Worm (Caenorhabditis elegans) whole organism, L2 larva: Measurements from ENCODE around the gene T07F12.1.

Experiments used
- C34F6.9 ChIP-seq: fragments of 150-350 bp; optimal IDR thresholded peaks from 2 replicates; lab custom pipeline; 2014; ENCODE audit warnings: missing biosample characterization, missing genetic modification characterization
- F13H6.1 ChIP-seq: sonication (generic microtip); optimal IDR thresholded peaks from 2 replicates; lab custom pipeline; 2016; ENCODE audit warnings: missing genetic modification characterization, missing compliant biosample characterization
- R02D3.7 ChIP-seq: fragments of 150-350 bp; optimal IDR thresholded peaks from 2 replicates; lab custom pipeline; 2014; ENCODE audit warnings: missing biosample characterization, missing genetic modification characterization
- Y55F3AM.14 ChIP-seq: fragments of 200-800 bp; sonication (Bioruptor generic); optimal IDR thresholded peaks from 2 replicates; lab custom pipeline; 2018; ENCODE audit warnings: mild to moderate bottlenecking, missing genetic modification characterization, missing compliant biosample characterization
- ZK546.5 ChIP-seq: sonication (generic microtip); optimal IDR thresholded peaks from 2 replicates; lab custom pipeline; 2017; ENCODE audit warnings: missing biosample characterization, missing genetic modification characterization
- alr-1 ChIP-seq: fragments of 150-350 bp; optimal IDR thresholded peaks from 2 replicates; lab custom pipeline; 2014; ENCODE audit warnings: missing biosample characterization, missing genetic modification characterization
- aly-2 ChIP-seq: fragments of 150-350 bp; optimal IDR thresholded peaks from 2 replicates; lab custom pipeline; 2014; ENCODE audit warnings: missing biosample characterization, missing genetic modification characterization
- blmp-1 ChIP-seq: sonication (generic microtip); optimal IDR thresholded peaks from 2 replicates; lab custom pipeline; 2017; ENCODE audit warnings: missing genetic modification characterization, mild to moderate bottlenecking, missing compliant biosample characterization, antibody characterized with exemption, moderate library complexity; ENCODE audit not compliant: insufficient read depth
- ceh-16 ChIP-seq: fragments of 150-350 bp; optimal IDR thresholded peaks from 2 replicates; lab custom pipeline; 2014; ENCODE audit warnings: missing biosample characterization, missing genetic modification characterization
- ceh-82 ChIP-seq: fragments of 150-350 bp; optimal IDR thresholded peaks from 2 replicates; lab custom pipeline; 2014; ENCODE audit warnings: missing biosample characterization, missing genetic modification characterization
- crh-2 ChIP-seq: sonication (generic microtip); optimal IDR thresholded peaks from 2 replicates; lab custom pipeline; 2017; ENCODE audit warnings: missing biosample characterization, missing genetic modification characterization
- dmd-4 ChIP-seq: sonication (generic microtip); optimal IDR thresholded peaks from 2 replicates; lab custom pipeline; 2017; ENCODE audit warnings: missing biosample characterization, missing genetic modification characterization
- egl-27 ChIP-seq: sonication (generic microtip); optimal IDR thresholded peaks from 3 replicates; lab custom pipeline; 2017; ENCODE audit warnings: missing biosample characterization, missing genetic modification reagents, missing genetic modification characterization
- elt-1 ChIP-seq: fragments of 150-350 bp; optimal IDR thresholded peaks from 2 replicates; lab custom pipeline; 2014; ENCODE audit warnings: missing biosample characterization, missing genetic modification characterization
- elt-3 ChIP-seq: sonication (generic microtip); optimal IDR thresholded peaks from 2 replicates; lab custom pipeline; 2017; ENCODE audit warnings: missing biosample characterization, missing genetic modification characterization
- fos-1 ChIP-seq: fragments of 150-350 bp; optimal IDR thresholded peaks from 2 replicates; lab custom pipeline; 2014; ENCODE audit warnings: missing biosample characterization, missing genetic modification characterization
- lin-11 ChIP-seq: fragments of 150-350 bp; sonication (generic microtip); optimal IDR thresholded peaks from 2 replicates; lab custom pipeline; 2014; ENCODE audit warnings: missing biosample characterization, missing genetic modification characterization, inconsistent platforms, mixed read lengths
- lin-39 ChIP-seq: fragments of 150-350 bp; optimal IDR thresholded peaks from 2 replicates; lab custom pipeline; 2014; ENCODE audit warnings: missing biosample characterization, missing genetic modification reagents, missing genetic modification characterization
- mab-5 ChIP-seq: fragments of 150-350 bp; optimal IDR thresholded peaks from 2 replicates; lab custom pipeline; 2014; ENCODE audit warnings: missing biosample characterization, missing genetic modification characterization
- mbf-1 ChIP-seq: sonication (generic microtip); optimal IDR thresholded peaks from 2 replicates; lab custom pipeline; 2017; ENCODE audit warnings: missing biosample characterization, missing genetic modification characterization
- mdl-1 ChIP-seq, 2 experiments: fragments of 150-350 bp in 1 of 2; sonication (generic microtip) in 1 of 2; optimal IDR thresholded peaks; 2 replicates each; lab custom pipeline; 2017; ENCODE audit warnings: missing biosample characterization in 2 of 2, missing genetic modification characterization in 2 of 2
- nhr-10 ChIP-seq: sonication (generic microtip); optimal IDR thresholded peaks from 2 replicates; lab custom pipeline; 2017; ENCODE audit warnings: missing biosample characterization, missing genetic modification characterization
- nhr-11 ChIP-seq: fragments of 150-350 bp; optimal IDR thresholded peaks from 2 replicates; lab custom pipeline; 2014; ENCODE audit warnings: missing biosample characterization, missing genetic modification characterization
- nhr-12 ChIP-seq: fragments of 150-350 bp; optimal IDR thresholded peaks from 2 replicates; lab custom pipeline; 2014; ENCODE audit warnings: missing biosample characterization, missing genetic modification characterization
- nhr-21 ChIP-seq: fragments of 150-350 bp; optimal IDR thresholded peaks from 2 replicates; lab custom pipeline; 2014; ENCODE audit warnings: missing biosample characterization, missing genetic modification characterization
- nhr-23 ChIP-seq: fragments of 150-350 bp; optimal IDR thresholded peaks from 2 replicates; lab custom pipeline; 2014; ENCODE audit warnings: missing biosample characterization, missing genetic modification reagents, missing genetic modification characterization
- nhr-237 ChIP-seq: fragments of 150-350 bp; optimal IDR thresholded peaks from 2 replicates; lab custom pipeline; 2014; ENCODE audit warnings: missing biosample characterization, missing genetic modification characterization
- nhr-25 ChIP-seq: fragments of 150-350 bp; sonication (generic microtip); optimal IDR thresholded peaks from 3 replicates; lab custom pipeline; 2014; ENCODE audit warnings: missing biosample characterization, missing genetic modification characterization
- nhr-6 ChIP-seq: fragments of 150-350 bp; optimal IDR thresholded peaks from 2 replicates; lab custom pipeline; 2014; ENCODE audit warnings: missing biosample characterization, missing genetic modification characterization
- nhr-77 ChIP-seq: fragments of 150-350 bp; optimal IDR thresholded peaks from 2 replicates; lab custom pipeline; 2014; ENCODE audit warnings: missing biosample characterization, missing genetic modification characterization
- peb-1 ChIP-seq: fragments of 150-350 bp; optimal IDR thresholded peaks from 2 replicates; lab custom pipeline; 2014; ENCODE audit warnings: missing biosample characterization, missing genetic modification characterization
- skn-1 ChIP-seq: sonication (generic microtip); optimal IDR thresholded peaks from 2 replicates; lab custom pipeline; 2017; ENCODE audit warnings: missing biosample characterization, missing genetic modification characterization
- sma-3 ChIP-seq: sonication (generic microtip); optimal IDR thresholded peaks from 2 replicates; lab custom pipeline; 2016; ENCODE audit warnings: missing genetic modification reagents, missing genetic modification characterization, missing compliant biosample characterization
- snpc-4 ChIP-seq: fragments of 150-350 bp; optimal IDR thresholded peaks from 2 replicates; lab custom pipeline; 2014; ENCODE audit warnings: missing biosample characterization, missing genetic modification characterization
- unc-55 ChIP-seq: fragments of 150-350 bp; sonication (generic microtip); optimal IDR thresholded peaks from 3 replicates; lab custom pipeline; 2014; ENCODE audit warnings: missing biosample characterization, missing genetic modification reagents, missing genetic modification characterization
- unc-62 ChIP-seq: fragments of 150-350 bp; optimal IDR thresholded peaks from 2 replicates; lab custom pipeline; 2014; ENCODE audit warnings: missing biosample characterization, missing genetic modification reagents, missing genetic modification characterization
- zag-1 ChIP-seq: fragments of 150-350 bp; optimal IDR thresholded peaks from 2 replicates; lab custom pipeline; 2014; ENCODE audit warnings: missing biosample characterization, missing genetic modification characterization
- ztf-11 ChIP-seq: sonication (generic microtip); optimal IDR thresholded peaks from 2 replicates; lab custom pipeline; 2017; ENCODE audit warnings: missing biosample characterization, missing genetic modification characterization

T07F12.1 gene

DNA sequence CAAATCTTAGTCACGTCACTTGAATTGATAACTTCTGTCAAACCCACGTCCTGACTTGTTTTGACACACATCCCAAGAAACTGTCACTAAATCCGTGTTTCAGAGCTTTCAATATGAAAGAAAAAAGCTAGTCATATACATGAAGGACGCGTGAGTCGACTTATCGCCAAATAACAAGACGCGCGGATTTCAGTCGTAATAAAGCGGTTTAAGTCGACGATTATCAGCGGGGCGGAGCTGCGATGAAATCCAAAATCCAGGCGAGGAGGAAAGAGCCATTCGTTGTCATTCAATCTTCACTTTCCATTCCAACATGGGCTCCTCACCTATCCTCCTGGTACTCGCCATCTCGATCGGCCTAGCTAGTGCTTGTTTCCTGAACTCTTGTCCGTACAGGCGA lies 28.1 kb upstream of the T07F12.1 start, which contains the start of gene ntc-1:
TSS of gene ntc-1 (plus strand) at position 301 of the 400 bp plus-strand sequence.
- no peak for TF ChIP-seq alr-1 (tag; lab: Kevin White, UChicago)
- TF ChIP-seq fos-1 (tag; lab: Kevin White, UChicago) = no peak
- no peak for TF ChIP-seq nhr-10 (tag; lab: Kevin White, UChicago)
- no peak for TF ChIP-seq aly-2 (tag; lab: Kevin White, UChicago)
- TF ChIP-seq egl-27 (tag; lab: Kevin White, UChicago) = no peak
- no peak for TF ChIP-seq R02D3.7
- no peak for TF ChIP-seq snpc-4 (tag; lab: Kevin White, UChicago)
- TF ChIP-seq elt-3 = no peak
- TF ChIP-seq nhr-25 (tag; lab: Kevin White, UChicago) = no peak
- TF ChIP-seq ztf-11 (tag; lab: Kevin White, UChicago) = no peak
- TF ChIP-seq dmd-4 (tag; lab: Kevin White, UChicago) = no peak
- TF ChIP-seq ceh-16 (tag; lab: Kevin White, UChicago) = no peak
- TF ChIP-seq mdl-1 (tag; optimal IDR thresholded peaks at IDR 0.05; lab: Kevin White, UChicago) = no peak
- TF ChIP-seq ZK546.5 = no peak
- no peak for TF ChIP-seq unc-55 (GFP tag; lab: Kevin White, UChicago)

DNA sequence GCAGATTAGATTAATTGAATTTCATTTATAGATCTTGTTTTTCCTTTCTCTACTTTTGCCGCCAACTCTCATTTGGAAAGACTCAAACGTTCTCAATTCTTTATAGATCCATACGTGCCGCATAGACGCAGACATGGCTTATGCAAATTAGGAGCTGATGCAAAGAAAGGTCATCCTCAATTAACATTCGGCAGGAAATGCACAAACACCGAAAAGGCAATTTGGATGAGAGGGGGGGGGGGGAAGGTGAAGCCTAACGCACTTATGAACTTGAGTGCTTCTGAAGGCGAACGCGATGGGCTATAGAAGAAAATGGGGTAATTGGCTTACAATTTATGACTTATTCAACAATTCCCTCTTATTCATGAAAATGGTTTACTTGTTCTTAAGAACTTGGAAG lies 24.2 kb upstream of the T07F12.1 start:
- no peak for TF ChIP-seq peb-1 (tag; lab: Kevin White, UChicago)
- TF ChIP-seq zag-1 (tag; lab: Kevin White, UChicago) = no peak
- no peak for TF ChIP-seq nhr-23 (tag; lab: Kevin White, UChicago)
- no peak for TF ChIP-seq elt-3
- TF ChIP-seq mbf-1 = no peak
- no peak for TF ChIP-seq lin-11 (tag; lab: Kevin White, UChicago)
- no peak for TF ChIP-seq nhr-11 (tag; lab: Kevin White, UChicago)
- TF ChIP-seq crh-2 (tag; lab: Kevin White, UChicago) = no peak
- no peak for TF ChIP-seq egl-27 (tag; lab: Kevin White, UChicago)
- no peak for TF ChIP-seq nhr-237
- TF ChIP-seq skn-1 = no peak
- no peak for TF ChIP-seq mdl-1 (tag; optimal IDR thresholded peaks at IDR 0.05; lab: Kevin White, UChicago)
- no peak for TF ChIP-seq lin-39 (tag; lab: Kevin White, UChicago)
- no peak for TF ChIP-seq blmp-1 (tag; lab: Kevin White, UChicago)
- TF ChIP-seq Y55F3AM.14 (GFP tag; lab: Kevin White, UChicago) = no peak
- no peak for TF ChIP-seq snpc-4 (tag; lab: Kevin White, UChicago)
- no peak for TF ChIP-seq ztf-11 (tag; lab: Kevin White, UChicago)
- TF ChIP-seq ZK546.5 = no peak
- TF ChIP-seq unc-55 (GFP tag; lab: Kevin White, UChicago) = no peak
- TF ChIP-seq nhr-6 (tag; lab: Kevin White, UChicago) = no peak
- TF ChIP-seq, all 48 proteins: peak for 0

DNA sequence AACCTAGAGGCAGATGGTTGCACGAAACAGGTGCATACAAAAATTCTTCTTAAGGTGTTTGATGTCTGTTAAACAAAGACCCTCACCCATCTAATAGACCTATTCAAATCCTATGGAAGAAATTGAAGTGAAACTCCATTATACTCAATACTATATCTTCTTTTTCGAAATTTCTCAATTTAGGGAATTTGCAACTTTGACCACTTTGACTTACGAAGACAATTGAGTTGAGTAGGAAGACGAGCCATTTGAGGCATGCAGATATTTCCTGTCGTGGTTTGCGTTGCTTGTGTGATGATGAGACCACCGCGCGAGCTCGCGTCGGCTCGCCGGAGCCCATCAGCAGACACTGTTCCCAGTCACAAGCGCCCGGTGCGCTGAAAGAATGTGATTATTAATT lies 23.2 kb upstream of the T07F12.1 start:
- TF ChIP-seq sma-3 (GFP tag; lab: Kevin White, UChicago) (no peak), F13H6.1 (no peak), nhr-237 (no peak), peb-1 (tag; lab: Kevin White, UChicago) (no peak), nhr-21 (tag; lab: Kevin White, UChicago) (no peak), nhr-12 (tag; lab: Kevin White, UChicago) (no peak), C34F6.9 (tag; lab: Kevin White, UChicago) (no peak), aly-2 (tag; lab: Kevin White, UChicago) (no peak), nhr-10 (tag; lab: Kevin White, UChicago) (no peak), alr-1 (tag; lab: Kevin White, UChicago) (no peak), nhr-77 (tag; lab: Kevin White, UChicago) (no peak), mbf-1 (no peak), fos-1 (tag; lab: Kevin White, UChicago) (no peak), elt-1 (tag; lab: Kevin White, UChicago) (no peak), R02D3.7 (no peak), nhr-25 (tag; lab: Kevin White, UChicago) (no peak), mab-5 (no peak), unc-62 (GFP tag; lab: Kevin White, UChicago) (no peak)

DNA sequence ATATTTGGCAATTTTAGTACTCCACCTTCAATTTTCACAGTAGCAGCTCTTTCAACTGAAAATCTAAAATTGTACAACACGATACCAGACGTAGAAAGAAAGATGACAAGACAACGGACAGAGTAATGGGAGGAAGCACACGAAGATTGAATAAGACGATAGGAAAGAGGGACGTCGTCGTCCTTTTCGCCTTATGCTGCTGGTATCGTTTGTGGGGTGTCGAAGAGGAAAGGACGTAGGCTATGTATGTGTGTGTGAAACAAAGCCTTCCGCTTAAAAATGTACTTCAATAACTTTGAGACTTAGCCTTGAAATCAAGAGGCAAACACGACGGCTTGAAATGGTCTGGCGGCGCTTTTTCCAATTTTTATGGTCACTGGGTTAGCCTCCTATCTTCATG lies 21.1 kb upstream of the T07F12.1 start:
- TF ChIP-seq nhr-25 (tag; lab: Kevin White, UChicago) (peak; percentile 45), R02D3.7 (no peak), ceh-82 (tag; lab: Kevin White, UChicago) (no peak), unc-55 (GFP tag; lab: Kevin White, UChicago) (peak; percentile 40)
